Worm (Caenorhabditis elegans): ENCODE data around the gene F58D2.4.

ce11 chrIV:13221657-13222056 lies 32.8 kb upstream of the F58D2.4 start, which contains the start of gene C48D1.5:
- TF ChIP-seq nhr-77 (tag; optimal IDR thresholded peaks at IDR 0.05) (no peak), aly-2 (tag; optimal IDR thresholded peaks at IDR 0.05) (no peak), tbx-2 (tag; optimal IDR thresholded peaks at IDR 0.05) (no peak)

Measured in whole organism, L3 larva.